Worm (Caenorhabditis elegans) whole organism, early embryonic: Measurements from ENCODE around the gene R09H10.7.

Experiments
- F13C5.2 ChIP-seq: sonication (generic microtip); optimal IDR thresholded peaks from 2 replicates; lab custom pipeline; 2017; ENCODE audit warnings: mild to moderate bottlenecking, missing genetic modification characterization, inconsistent platforms, missing compliant biosample characterization
- ama-1 ChIP-seq: fragments of 150-350 bp; optimal IDR thresholded peaks from 2 replicates; lab custom pipeline; 2014
- ceh-36 ChIP-seq: sonication (generic microtip); optimal IDR thresholded peaks from 2 replicates; lab custom pipeline; 2016; ENCODE audit warnings: missing genetic modification characterization, inconsistent platforms, missing compliant biosample characterization
- hmg-4 ChIP-seq: fragments of 200-800 bp; sonication (Bioruptor generic); optimal IDR thresholded peaks from 2 replicates; lab custom pipeline; 2018; ENCODE audit warnings: mild to moderate bottlenecking, missing genetic modification characterization, missing compliant biosample characterization
- tbx-11 ChIP-seq: fragments of 200-800 bp; sonication (Bioruptor generic); IDR thresholded peaks from 2 replicates; pipeline ENCODE4 v1.3.6; 2022; ENCODE audit warnings: missing genetic modification characterization, missing compliant biosample characterization

DNA sequence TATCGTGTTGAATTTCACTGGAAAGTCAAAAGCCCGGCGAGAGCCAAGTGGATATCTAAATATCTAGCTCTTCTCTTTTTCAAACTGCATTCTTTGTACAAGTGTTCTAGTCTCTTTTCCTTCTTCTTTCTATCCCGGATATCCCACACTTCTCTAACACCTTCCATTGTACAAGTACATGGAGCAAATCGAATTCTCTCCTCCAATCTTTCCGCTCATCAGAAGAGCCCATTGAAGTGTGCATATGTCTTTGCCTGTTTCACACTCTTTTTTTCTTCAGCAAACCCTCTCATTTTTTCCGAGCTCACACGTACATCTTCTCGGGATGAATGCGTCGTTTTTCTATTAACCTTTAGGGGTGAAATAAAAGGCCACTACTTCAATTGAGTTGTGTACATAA is 47.4 kb upstream of the R09H10.7 start:
- TF ChIP-seq ama-1 (lab: Kevin White, UChicago), result no peak
- no peak for TF ChIP-seq F13C5.2 (tag; lab: Kevin White, UChicago)
- TF ChIP-seq ceh-36 (tag; lab: Kevin White, UChicago), result no peak
- no peak for TF ChIP-seq tbx-11 (GFP tag; lab: Robert Waterston, UW)
- no peak for TF ChIP-seq hmg-4 (GFP tag; lab: Kevin White, UChicago)
